Fruit fly (Drosophila melanogaster) whole organism, embryonic: ENCODE measurements around the gene CG6163.
A peak's percentile ranks its signal among the peaks of the same experiment; 100 is the strongest.

Experiments
- B-H1 ChIP-seq: fragments of 200-800 bp; sonication (Bioruptor generic); IDR thresholded peaks from 3 replicates; pipeline ENCODE4 v1.3.6; 2022; ENCODE audit warnings: missing biosample characterization, missing genetic modification characterization
- Bteb2 ChIP-seq: fragments of 200-800 bp; sonication (Bioruptor generic); optimal IDR thresholded peaks from 2 replicates; lab custom pipeline; 2016; ENCODE audit warnings: missing biosample characterization, missing genetic modification characterization
- CG10209 ChIP-seq: fragments of 200-800 bp; sonication (Bioruptor generic); optimal IDR thresholded peaks from 3 replicates; lab custom pipeline; 2017; ENCODE audit warnings: missing biosample characterization, mild to moderate bottlenecking, missing genetic modification characterization, missing genetic modification reagents
- CG11093 ChIP-seq: fragments of 200-800 bp; sonication (Bioruptor generic); IDR thresholded peaks from 3 replicates; pipeline ENCODE4 v1.3.6; 2022; ENCODE audit warnings: missing biosample characterization, missing genetic modification characterization
- CG11560 ChIP-seq: fragments of 200-800 bp; sonication (Bioruptor generic); IDR thresholded peaks from 3 replicates; pipeline ENCODE4 v1.3.6; 2022; ENCODE audit warnings: missing biosample characterization, missing genetic modification characterization
- CG12299 ChIP-seq: fragments of 200-800 bp; sonication (Bioruptor generic); optimal IDR thresholded peaks from 2 replicates; lab custom pipeline; 2018; ENCODE audit warnings: missing biosample characterization, mild to moderate bottlenecking, missing genetic modification characterization
- CG12659 ChIP-seq: fragments of 200-800 bp; sonication (Bioruptor generic); optimal IDR thresholded peaks from 3 replicates; lab custom pipeline; 2017; ENCODE audit warnings: mild to moderate bottlenecking, missing biosample characterization, missing genetic modification reagents, missing genetic modification characterization
- CG13424 ChIP-seq: fragments of 200-800 bp; sonication (Bioruptor generic); optimal IDR thresholded peaks from 2 replicates; lab custom pipeline; 2019; ENCODE audit warnings: missing biosample characterization, mild to moderate bottlenecking, missing genetic modification characterization, moderate library complexity
- CG15601 ChIP-seq: fragments of 200-800 bp; sonication (Bioruptor generic); optimal IDR thresholded peaks from 3 replicates; lab custom pipeline; 2019; ENCODE audit warnings: missing biosample characterization, mild to moderate bottlenecking, missing genetic modification characterization, moderate library complexity
- CG1603 ChIP-seq: fragments of 200-800 bp; sonication (Bioruptor generic); optimal IDR thresholded peaks from 2 replicates; lab custom pipeline; 2019; ENCODE audit warnings: missing biosample characterization, mild to moderate bottlenecking, missing genetic modification characterization, moderate library complexity
- CG16815 ChIP-seq: fragments of 200-800 bp; sonication (Bioruptor generic); optimal IDR thresholded peaks from 3 replicates; lab custom pipeline; 2017; ENCODE audit warnings: missing biosample characterization, mild to moderate bottlenecking, missing genetic modification characterization
- CG18011 ChIP-seq: fragments of 200-800 bp; sonication (Bioruptor generic); optimal IDR thresholded peaks from 2 replicates; lab custom pipeline; 2017; ENCODE audit warnings: missing biosample characterization, missing genetic modification characterization, mild to moderate bottlenecking, moderate library complexity, missing genotype
- CG18599 ChIP-seq: fragments of 200-800 bp; sonication (Bioruptor generic); optimal IDR thresholded peaks from 3 replicates; lab custom pipeline; 2017; ENCODE audit warnings: missing biosample characterization, missing genetic modification characterization, mild to moderate bottlenecking, moderate library complexity, missing genetic modification reagents
- CG30403 ChIP-seq: fragments of 200-800 bp; sonication (Bioruptor generic); optimal IDR thresholded peaks from 3 replicates; lab custom pipeline; 2016; ENCODE audit warnings: missing biosample characterization, missing genetic modification characterization
- CG31365 ChIP-seq: fragments of 200-800 bp; sonication (Bioruptor generic); optimal IDR thresholded peaks from 2 replicates; lab custom pipeline; 2018; ENCODE audit warnings: missing biosample characterization, mild to moderate bottlenecking, missing genetic modification characterization
- CG3726 ChIP-seq: fragments of 200-800 bp; sonication (Bioruptor generic); IDR thresholded peaks from 3 replicates; pipeline ENCODE4, ENCODE4 v1.3.6; 2022; ENCODE audit warnings: missing biosample characterization, missing genetic modification characterization
- CG4360 ChIP-seq: fragments of 200-800 bp; sonication (Bioruptor generic); IDR thresholded peaks from 2 replicates; pipeline ENCODE4 v1.3.6; 2022; ENCODE audit warnings: missing biosample characterization, missing genetic modification characterization
- CG4424 ChIP-seq: fragments of 200-800 bp; sonication (Bioruptor generic); optimal IDR thresholded peaks from 3 replicates; lab custom pipeline; 2016; ENCODE audit warnings: missing biosample characterization, missing genetic modification characterization
- CG8388 ChIP-seq: fragments of 200-800 bp; sonication (Bioruptor generic); optimal IDR thresholded peaks from 2 replicates; lab custom pipeline; 2019; ENCODE audit warnings: missing biosample characterization, mild to moderate bottlenecking, missing genetic modification characterization, moderate library complexity
- CG9727 ChIP-seq: fragments of 200-800 bp; sonication (Bioruptor generic); optimal IDR thresholded peaks from 3 replicates; lab custom pipeline; 2017; ENCODE audit warnings: missing biosample characterization, mild to moderate bottlenecking, missing genetic modification characterization
- Doc3 ChIP-seq: fragments of 200-800 bp; sonication (Bioruptor generic); IDR thresholded peaks from 3 replicates; pipeline ENCODE4 v1.3.6; 2022; ENCODE audit warnings: missing biosample characterization, missing genetic modification characterization; ENCODE audit not compliant: partially characterized antibody
- Eip74EF ChIP-seq, 2 experiments: fragments of 200-800 bp in 1 of 2; fragments of >200 bp in 1 of 2; sonication (Bioruptor generic) in 1 of 2; optimal IDR thresholded peaks; 2 replicates each; lab custom pipeline; 2017 to 2019; ENCODE audit warnings: missing biosample characterization in 2 of 2, missing genetic modification characterization in 2 of 2, mild to moderate bottlenecking in 1 of 2, moderate library complexity in 1 of 2
- HHEX ChIP-seq: fragments of 200-800 bp; sonication (Bioruptor generic); optimal IDR thresholded peaks from 3 replicates; lab custom pipeline; 2017; ENCODE audit warnings: missing biosample characterization, mild to moderate bottlenecking, missing genetic modification characterization, missing genetic modification reagents
- Hr51 ChIP-seq, 2 experiments: fragments of 200-800 bp; sonication (Bioruptor generic); optimal IDR thresholded peaks; 2 replicates in 1 of 2; 3 replicates in 1 of 2; lab custom pipeline; 2016 to 2018; ENCODE audit warnings: missing biosample characterization in 2 of 2, missing genetic modification characterization in 2 of 2, mild to moderate bottlenecking in 1 of 2, moderate library complexity in 1 of 2
- MESR4 ChIP-seq: fragments of 200-800 bp; sonication (Bioruptor generic); optimal IDR thresholded peaks from 2 replicates; lab custom pipeline; 2018; ENCODE audit warnings: missing biosample characterization, mild to moderate bottlenecking, missing genetic modification characterization, moderate library complexity
- Meics ChIP-seq: fragments of 200-800 bp; sonication (Bioruptor generic); optimal IDR thresholded peaks from 2 replicates; lab custom pipeline; 2017; ENCODE audit warnings: missing biosample characterization, mild to moderate bottlenecking, missing genetic modification characterization
- Sry-β ChIP-seq: fragments of 200-800 bp; sonication (Bioruptor generic); optimal IDR thresholded peaks from 2 replicates; lab custom pipeline; 2018; ENCODE audit warnings: missing biosample characterization, mild to moderate bottlenecking, missing genetic modification characterization, moderate library complexity
- TFAM ChIP-seq: fragments of 200-800 bp; sonication (Bioruptor generic); optimal IDR thresholded peaks from 2 replicates; lab custom pipeline; 2017; ENCODE audit warnings: missing biosample characterization, missing genetic modification characterization, inconsistent platforms
- Tbp ChIP-seq: fragments of >200 bp; optimal IDR thresholded peaks from 2 replicates; lab custom pipeline; 2018; ENCODE audit warnings: missing biosample characterization, missing genetic modification characterization
- ab ChIP-seq: fragments of 200-800 bp; sonication (Bioruptor generic); optimal IDR thresholded peaks from 2 replicates; lab custom pipeline; 2016; ENCODE audit warnings: missing biosample characterization, missing genetic modification characterization
- ase ChIP-seq: fragments of 200-800 bp; sonication (Bioruptor generic); IDR thresholded peaks from 3 replicates; pipeline ENCODE4 v1.3.6; 2022; ENCODE audit warnings: missing biosample characterization, missing genetic modification characterization
- bowl ChIP-seq: fragments of 200-800 bp; sonication (Bioruptor generic); IDR thresholded peaks from 2 replicates; pipeline ENCODE4 v1.3.6; 2022; ENCODE audit warnings: missing biosample characterization, missing genetic modification characterization
- dan ChIP-seq: fragments of 200-800 bp; sonication (Bioruptor generic); IDR thresholded peaks from 2 replicates; pipeline ENCODE4 v1.3.6; 2022; ENCODE audit warnings: missing biosample characterization, missing genetic modification characterization
- dpn ChIP-seq, 2 experiments: fragments of 200-800 bp; sonication (Bioruptor generic); optimal IDR thresholded peaks; 3 replicates each; lab custom pipeline; 2016; ENCODE audit warnings: missing biosample characterization in 2 of 2, missing genetic modification characterization in 2 of 2
- ewg ChIP-seq: fragments of 200-800 bp; sonication (Bioruptor generic); optimal IDR thresholded peaks from 3 replicates; lab custom pipeline; 2017; ENCODE audit warnings: mild to moderate bottlenecking, missing biosample characterization, missing genetic modification reagents, missing genetic modification characterization
- ftz-f1 ChIP-seq: fragments of 200-800 bp; sonication (Bioruptor generic); optimal IDR thresholded peaks from 2 replicates; lab custom pipeline; 2016; ENCODE audit warnings: missing biosample characterization, missing genetic modification characterization
- knrl ChIP-seq: fragments of 200-800 bp; sonication (Bioruptor generic); IDR thresholded peaks from 3 replicates; pipeline ENCODE4 v1.3.6; 2022; ENCODE audit warnings: missing biosample characterization, missing genetic modification characterization; ENCODE audit not compliant: partially characterized antibody
- lab ChIP-seq: fragments of 200-800 bp; sonication (Bioruptor generic); optimal IDR thresholded peaks from 3 replicates; lab custom pipeline; 2017; ENCODE audit warnings: missing biosample characterization, missing genetic modification characterization, mild to moderate bottlenecking, moderate library complexity, missing genetic modification reagents
- lbe ChIP-seq: fragments of 200-800 bp; sonication (Bioruptor generic); optimal IDR thresholded peaks from 2 replicates; lab custom pipeline; 2016; ENCODE audit warnings: missing biosample characterization, mild to moderate bottlenecking, missing genetic modification characterization
- lov ChIP-seq, 2 experiments: fragments of 200-800 bp in 1 of 2; fragments of >200 bp in 1 of 2; sonication (Bioruptor generic) in 1 of 2; IDR thresholded peaks in 1 of 2; optimal IDR thresholded peaks in 1 of 2; 2 replicates in 1 of 2; 3 replicates in 1 of 2; pipeline versions ENCODE4 v1.3.6 to Lab custom; 2017 to 2022; ENCODE audit warnings: missing biosample characterization in 1 of 2, missing genetic modification characterization in 1 of 2
- luna ChIP-seq: fragments of 200-800 bp; sonication (Bioruptor generic); optimal IDR thresholded peaks from 2 replicates; lab custom pipeline; 2016; ENCODE audit warnings: missing biosample characterization, missing genetic modification characterization
- mirr ChIP-seq: fragments of 200-800 bp; sonication (Bioruptor generic); optimal IDR thresholded peaks from 3 replicates; lab custom pipeline; 2018; ENCODE audit warnings: missing biosample characterization, mild to moderate bottlenecking, missing genetic modification characterization
- peb ChIP-seq: fragments of 200-800 bp; sonication (Bioruptor generic); IDR thresholded peaks from 2 replicates; pipeline ENCODE4 v1.3.6; 2022; ENCODE audit warnings: missing biosample characterization, missing genetic modification characterization
- repo ChIP-seq: fragments of 200-800 bp; sonication (Bioruptor generic); optimal IDR thresholded peaks from 2 replicates; lab custom pipeline; 2016; ENCODE audit warnings: missing biosample characterization, missing genetic modification characterization
- sens ChIP-seq: fragments of 200-800 bp; sonication (Bioruptor generic); peaks from one replicate; lab custom pipeline; 2016; ENCODE audit warnings: missing biosample characterization, missing genetic modification characterization
- tx ChIP-seq: fragments of 200-800 bp; sonication (Bioruptor generic); optimal IDR thresholded peaks from 2 replicates; lab custom pipeline; 2016; ENCODE audit warnings: missing biosample characterization, missing genetic modification characterization
- unpg ChIP-seq: fragments of 200-800 bp; sonication (Bioruptor generic); optimal IDR thresholded peaks from 3 replicates; lab custom pipeline; 2018; ENCODE audit warnings: missing biosample characterization, mild to moderate bottlenecking, missing genetic modification characterization, moderate library complexity
- z ChIP-seq: fragments of 200-800 bp; sonication (Bioruptor generic); IDR thresholded peaks from 3 replicates; pipeline ENCODE4 v1.3.6; 2022; ENCODE audit warnings: missing biosample characterization, missing genetic modification characterization
- zen2 ChIP-seq: fragments of 200-800 bp; sonication (Bioruptor generic); IDR thresholded peaks from 3 replicates; pipeline ENCODE4 v1.3.6; 2022; ENCODE audit warnings: missing biosample characterization, missing genetic modification characterization; ENCODE audit not compliant: partially characterized antibody

The CG6163 gene

DNA sequence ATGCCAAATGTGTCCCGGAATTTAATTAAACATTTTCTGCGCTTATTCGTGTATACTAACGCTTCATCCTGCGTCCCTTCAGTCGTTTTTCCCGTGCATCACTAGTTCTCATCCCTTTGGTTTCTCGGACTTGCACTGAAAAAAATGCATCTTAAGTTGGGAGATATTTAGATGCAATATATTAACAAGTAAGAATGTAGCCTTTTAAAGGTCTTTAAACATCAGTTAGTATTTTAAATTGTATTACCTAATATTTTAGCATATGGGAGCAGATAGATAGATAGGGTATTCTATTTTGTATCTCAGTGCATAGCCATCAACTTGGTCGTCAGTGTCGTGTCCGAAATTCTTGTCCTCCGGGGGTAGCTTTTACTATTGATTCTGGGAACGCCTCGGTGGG is 30.7 kb downstream of the CG6163 start (continued):
- TF ChIP-seq Sry-β = peak; percentile 0
- TF ChIP-seq CG10209 (GFP tag; lab: Kevin White, UChicago) = peak; percentile 45
- peak; percentile 67 for TF ChIP-seq unpg (GFP tag; lab: Kevin White, UChicago)
- TF ChIP-seq CG8388 (GFP tag; lab: Kevin White, UChicago) = peak; percentile 47
- no peak for TF ChIP-seq MESR4 (GFP tag; lab: Kevin White, UChicago)
- TF ChIP-seq Meics = no peak
- TF ChIP-seq ase = 0 out of 3 replicates have a peak, but pooled peaks have one; percentile 21
- TF ChIP-seq CG4424 (GFP tag; lab: Kevin White, UChicago) = peak; percentile 46
- peak; percentile 23 for TF ChIP-seq HHEX (GFP tag; lab: Kevin White, UChicago)
- no peak for TF ChIP-seq CG11560 (tag; lab: Robert Waterston, UW)
- TF ChIP-seq CG3726 (GFP tag; lab: Robert Waterston, UW) = no peak
- peak in 1 of 2 experiments; percentile 32 for TF ChIP-seq Eip74EF (GFP tag; optimal IDR thresholded peaks at IDR 0.05; lab: Kevin White, UChicago)
- peak; percentile 72 for TF ChIP-seq CG1603 (tag; lab: Kevin White, UChicago)
- no peak for TF ChIP-seq zen2 (GFP tag; lab: Robert Waterston, UW)
- no peak for TF ChIP-seq repo
- TF ChIP-seq CG16815 (GFP tag; lab: Kevin White, UChicago) = peak; percentile 25
- peak; percentile 46 for TF ChIP-seq CG13424 (tag; lab: Kevin White, UChicago)
- TF ChIP-seq Doc3 (GFP tag; lab: Robert Waterston, UW) = no peak
- TF ChIP-seq CG11093 (GFP tag; lab: Robert Waterston, UW) = no peak
- peak; percentile 94 for TF ChIP-seq sens (GFP tag; lab: Kevin White, UChicago)
- no peak for TF ChIP-seq lov (optimal IDR thresholded peaks at IDR 0.05; lab: Kevin White, UChicago)
- TF ChIP-seq lov (GFP tag; IDR thresholded peaks at IDR 0.05; lab: Robert Waterston, UW) = no peak; the same call in 2 of the 3 replicates
- no peak for TF ChIP-seq z (GFP tag; lab: Robert Waterston, UW)
- TF ChIP-seq CG31365 (tag; lab: Kevin White, UChicago) = no peak
- no peak for TF ChIP-seq CG18011 (GFP tag; lab: Kevin White, UChicago)
- peak; percentile 67 for TF ChIP-seq CG18599
- TF ChIP-seq lbe = no peak
- TF ChIP-seq TFAM (GFP tag; lab: Kevin White, UChicago) = no peak
- peak; percentile 28 for TF ChIP-seq tx (GFP tag; lab: Kevin White, UChicago)
- peak; percentile 12 to 45 for TF ChIP-seq Hr51 (GFP tag; optimal IDR thresholded peaks at IDR 0.05; lab: Kevin White, UChicago)
- TF ChIP-seq dpn (GFP tag; optimal IDR thresholded peaks at IDR 0.05; lab: Kevin White, UChicago) = peak; percentile 46 to 56
- no peak; the same call in 2 of the 3 replicates for TF ChIP-seq B-H1 (GFP tag; lab: Robert Waterston, UW)
- TF ChIP-seq dan (GFP tag; lab: Robert Waterston, UW) = no peak
- peak; percentile 30 for TF ChIP-seq CG12659 (GFP tag; lab: Kevin White, UChicago)
- no peak for TF ChIP-seq CG12299 (tag; lab: Kevin White, UChicago)
- TF ChIP-seq ftz-f1 (GFP tag; lab: Kevin White, UChicago) = no peak
- TF ChIP-seq knrl (GFP tag; lab: Robert Waterston, UW) = no peak
- no peak for TF ChIP-seq CG4360 (GFP tag; lab: Robert Waterston, UW)
- peak; percentile 20 for TF ChIP-seq ewg (GFP tag; lab: Kevin White, UChicago)
- peak; percentile 46 for TF ChIP-seq CG15601 (tag; lab: Kevin White, UChicago)
- no peak for TF ChIP-seq ab (GFP tag; lab: Kevin White, UChicago)
- TF ChIP-seq mirr = no peak
- 0 out of 2 replicates have a peak, but pooled peaks have one; percentile 19 for TF ChIP-seq peb
- no peak for TF ChIP-seq Tbp (GFP tag; lab: Kevin White, UChicago)
- TF ChIP-seq CG9727 (GFP tag; lab: Kevin White, UChicago) = peak; percentile 64
- peak; percentile 44 for TF ChIP-seq lab (GFP tag; lab: Kevin White, UChicago)
- no peak for TF ChIP-seq bowl (GFP tag; lab: Robert Waterston, UW)
- peak; percentile 26 for TF ChIP-seq CG30403 (GFP tag; lab: Kevin White, UChicago)
- no peak for TF ChIP-seq Bteb2 (GFP tag; lab: Kevin White, UChicago)
- TF ChIP-seq luna (GFP tag; lab: Kevin White, UChicago) = no peak
